Fruit fly (Drosophila melanogaster): ENCODE measurements around the gene Dref.

- TF ChIP-seq CG8478 (optimal IDR thresholded peaks at IDR 0.05) (no peak), CTCF (optimal IDR thresholded peaks at IDR 0.05) (no peak)
Measured at dm6 chr2L:9956993-9957652, 9.9 kb downstream of the Dref start, which contains the start of the genes CG4658 and CG5846.

Data from S2 (cell line).